Fruit fly (Drosophila melanogaster): ENCODE data around the gene AP-1gamma.

AP-1gamma gene

dm6 chrX:9062665-9063064 lies 45.8 kb upstream of the AP-1gamma start (continued):
- no peak for TF ChIP-seq Dip3 (GFP tag; optimal IDR thresholded peaks at IDR 0.05)
- TF ChIP-seq CG1602 (GFP tag; optimal IDR thresholded peaks at IDR 0.05): no peak
- TF ChIP-seq ken (GFP tag; IDR thresholded peaks at IDR 0.05): 0 out of 3 replicates have a peak, but pooled peaks have one; percentile 33
- TF ChIP-seq Atf6 (GFP tag; IDR thresholded peaks at IDR 0.05): peak; percentile 53; the same call in 1 of the 2 replicates
- peak; percentile 53 for TF ChIP-seq lmd (GFP tag; IDR thresholded peaks at IDR 0.05)
- no peak for TF ChIP-seq Rx (GFP tag; IDR thresholded peaks at IDR 0.05)
- peak; percentile 53 for TF ChIP-seq sob (GFP tag; IDR thresholded peaks at IDR 0.05)
- no peak for TF ChIP-seq sens-2 (GFP tag; IDR thresholded peaks at IDR 0.05)
- no peak for TF ChIP-seq Hr3 (GFP tag; optimal IDR thresholded peaks at IDR 0.05)
- no peak for TF ChIP-seq crc (GFP tag; optimal IDR thresholded peaks at IDR 0.05)
- TF ChIP-seq nau (GFP tag; optimal IDR thresholded peaks at IDR 0.05): no peak
- 0 out of 2 replicates have a peak, but pooled peaks have one; percentile 13 for TF ChIP-seq CG7372 (GFP tag; IDR thresholded peaks at IDR 0.05)
- TF ChIP-seq CG12769 (tag; optimal IDR thresholded peaks at IDR 0.05): peak; percentile 7
- TF ChIP-seq CG30403 (GFP tag; optimal IDR thresholded peaks at IDR 0.05): peak; percentile 13
- peak; percentile 23 for TF ChIP-seq CG18262 (tag; optimal IDR thresholded peaks at IDR 0.05)
- peak; percentile 26 for TF ChIP-seq corto (GFP tag; optimal IDR thresholded peaks at IDR 0.05)
- no peak for TF ChIP-seq z (GFP tag; IDR thresholded peaks at IDR 0.05)
- TF ChIP-seq kay (GFP tag; optimal IDR thresholded peaks at IDR 0.05): no peak
- no peak for TF ChIP-seq Mes4 (GFP tag; optimal IDR thresholded peaks at IDR 0.05)
- no peak for TF ChIP-seq CG33213 (GFP tag; optimal IDR thresholded peaks at IDR 0.05)
- no peak for TF ChIP-seq CG30431 (GFP tag; optimal IDR thresholded peaks at IDR 0.05)
- TF ChIP-seq CG17361 (GFP tag; IDR thresholded peaks at IDR 0.05): 0 out of 3 replicates have a peak, but pooled peaks have one; percentile 10
- TF ChIP-seq nmo (GFP tag; optimal IDR thresholded peaks at IDR 0.05): peak; percentile 31
- TF ChIP-seq CG9215 (GFP tag; IDR thresholded peaks at IDR 0.05): no peak
- TF ChIP-seq slbo (GFP tag; IDR thresholded peaks at IDR 0.05): peak; percentile 65
- TF ChIP-seq row (GFP tag; IDR thresholded peaks at IDR 0.05): peak; percentile 48
- TF ChIP-seq NFAT (GFP tag; IDR thresholded peaks at IDR 0.05): peak; percentile 34; the same call in 1 of the 2 replicates
- peak; percentile 8 for TF ChIP-seq CG17829 (tag; optimal IDR thresholded peaks at IDR 0.05)
- TF ChIP-seq CG7745 (tag; optimal IDR thresholded peaks at IDR 0.05): no peak
- no peak for TF ChIP-seq ab (GFP tag; optimal IDR thresholded peaks at IDR 0.05)
- TF ChIP-seq Rfx (GFP tag; IDR thresholded peaks at IDR 0.05): peak; percentile 63
- TF ChIP-seq CG10321 (GFP tag; IDR thresholded peaks at IDR 0.05): 0 out of 2 replicates have a peak, but pooled peaks have one; percentile 33
- TF ChIP-seq Xbp1 (GFP tag; optimal IDR thresholded peaks at IDR 0.05): peak; percentile 17
- peak; percentile 60; the same call in 1 of the 3 replicates for TF ChIP-seq dysf (GFP tag; IDR thresholded peaks at IDR 0.05)
- TF ChIP-seq CG33557 (GFP tag; optimal IDR thresholded peaks at IDR 0.05): no peak
- no peak for TF ChIP-seq Dip2 (GFP tag; IDR thresholded peaks at IDR 0.05)
- TF ChIP-seq CoRest (tag; optimal IDR thresholded peaks at IDR 0.05): peak; percentile 16
- TF ChIP-seq CG2678 (tag; optimal IDR thresholded peaks at IDR 0.05): peak; percentile 4
- TF ChIP-seq trh (GFP tag; optimal IDR thresholded peaks at IDR 0.05): no peak
- TF ChIP-seq Ptx1 (GFP tag; IDR thresholded peaks at IDR 0.05): peak; percentile 60
- peak; percentile 52 for TF ChIP-seq CG2712 (tag; optimal IDR thresholded peaks at IDR 0.05)
- no peak for TF ChIP-seq prd (optimal IDR thresholded peaks at IDR 0.05)
- TF ChIP-seq prd (GFP tag; IDR thresholded peaks at IDR 0.05): peak; percentile 67
- no peak for TF ChIP-seq CG4282 (GFP tag; optimal IDR thresholded peaks at IDR 0.05)
- peak; percentile 43 for TF ChIP-seq CG11504 (tag; optimal IDR thresholded peaks at IDR 0.05)
- TF ChIP-seq Camta (GFP tag; optimal IDR thresholded peaks at IDR 0.05): no peak
- TF ChIP-seq esg (GFP tag; conservative IDR thresholded peaks at IDR 0.05): peak; percentile 26; the same call in 1 of the 2 replicates
- TF ChIP-seq tgo (GFP tag; IDR thresholded peaks at IDR 0.05): peak; percentile 60
- TF ChIP-seq zfh1 (GFP tag; IDR thresholded peaks at IDR 0.05): 0 out of 3 replicates have a peak, but pooled peaks have one; percentile 18
- TF ChIP-seq ci (GFP tag; IDR thresholded peaks at IDR 0.05): peak; percentile 62; the same call in 1 of the 3 replicates
- peak; percentile 33 for TF ChIP-seq unpg (GFP tag; optimal IDR thresholded peaks at IDR 0.05)
- 0 out of 2 replicates have a peak, but pooled peaks have one; percentile 12 for TF ChIP-seq stc (GFP tag; IDR thresholded peaks at IDR 0.05)
